Fruit fly (Drosophila melanogaster): Measurements from ENCODE around the gene CG12075.

Gene CG12075

dm6 chrX:8896080-8896479 is 58.0 kb downstream of the CG12075 start:
- TF ChIP-seq CG8632 (GFP tag; optimal IDR thresholded peaks at IDR 0.05) (peak; percentile 90), CG6854 (GFP tag; optimal IDR thresholded peaks at IDR 0.05) (peak; percentile 87), Gug (GFP tag; IDR thresholded peaks at IDR 0.05) (peak; percentile 95), svp (GFP tag) (peak; percentile 95), CG11294 (GFP tag; IDR thresholded peaks at IDR 0.05) (peak; percentile 96), Eip93F (GFP tag; optimal IDR thresholded peaks at IDR 0.05) (peak; percentile 88), CG11902 (GFP tag; optimal IDR thresholded peaks at IDR 0.05) (peak; percentile 89), CG6792 (GFP tag; optimal IDR thresholded peaks at IDR 0.05) (peak; percentile 92), OdsH (GFP tag; optimal IDR thresholded peaks at IDR 0.05) (peak; percentile 95), vri (GFP tag; optimal IDR thresholded peaks at IDR 0.05) (peak; percentile 83), Blimp-1 (GFP tag; optimal IDR thresholded peaks at IDR 0.05) (peak; percentile 78), dac (GFP tag; optimal IDR thresholded peaks at IDR 0.05) (peak; percentile 91), fkh (GFP tag; optimal IDR thresholded peaks at IDR 0.05) (peak; percentile 79), CG6808 (GFP tag; optimal IDR thresholded peaks at IDR 0.05) (peak; percentile 85), CG8319 (GFP tag; optimal IDR thresholded peaks at IDR 0.05) (peak; percentile 87), Hr4 (GFP tag; optimal IDR thresholded peaks at IDR 0.05) (peak; percentile 94), cyc (GFP tag; optimal IDR thresholded peaks at IDR 0.05) (peak; percentile 89), CG8119 (GFP tag; IDR thresholded peaks at IDR 0.05) (peak; percentile 96), CG11762 (GFP tag; optimal IDR thresholded peaks at IDR 0.05; ENCODE audit: insufficient read depth) (peak; percentile 89), lz (GFP tag; optimal IDR thresholded peaks at IDR 0.05) (peak; percentile 88), CG32006 (GFP tag; optimal IDR thresholded peaks at IDR 0.05) (peak; percentile 96), CG6163 (GFP tag; IDR thresholded peaks at IDR 0.05) (peak; percentile 97), Sox102F (GFP tag; optimal IDR thresholded peaks at IDR 0.05) (peak; percentile 88), Sox14 (GFP tag; optimal IDR thresholded peaks at IDR 0.05) (peak; percentile 90), Ets21C (GFP tag; optimal IDR thresholded peaks at IDR 0.05) (peak; percentile 67), Eip78C (GFP tag) (peak; percentile 97), CG16779 (tag; optimal IDR thresholded peaks at IDR 0.05) (peak; percentile 83), Lpt (GFP tag; optimal IDR thresholded peaks at IDR 0.05) (peak; percentile 95), CG4318 (GFP tag; optimal IDR thresholded peaks at IDR 0.05) (peak; percentile 93), Hr38 (GFP tag; optimal IDR thresholded peaks at IDR 0.05) (no peak), eg (GFP tag; IDR thresholded peaks at IDR 0.05) (peak; percentile 98), achi (GFP tag; optimal IDR thresholded peaks at IDR 0.05) (peak; percentile 92), CG3919 (GFP tag; optimal IDR thresholded peaks at IDR 0.05) (peak; percentile 94), Smox (GFP tag; optimal IDR thresholded peaks at IDR 0.05) (peak; percentile 88), net (GFP tag; optimal IDR thresholded peaks at IDR 0.05) (peak; percentile 92), CG34406 (GFP tag; optimal IDR thresholded peaks at IDR 0.05) (peak; percentile 93), dsx (GFP tag; optimal IDR thresholded peaks at IDR 0.05; ENCODE audit: poor library complexity, severe bottlenecking) (peak; percentile 86), acj6 (GFP tag; optimal IDR thresholded peaks at IDR 0.05) (peak; percentile 93), CG10669 (GFP tag; optimal IDR thresholded peaks at IDR 0.05) (peak; percentile 86), CG9139 (GFP tag; optimal IDR thresholded peaks at IDR 0.05) (peak; percentile 80), CG15336 (GFP tag; IDR thresholded peaks at IDR 0.05) (peak; percentile 97), CG1621 (tag; optimal IDR thresholded peaks at IDR 0.05) (peak; percentile 87), CG6276 (GFP tag; optimal IDR thresholded peaks at IDR 0.05) (peak; percentile 94), Sox15 (GFP tag; optimal IDR thresholded peaks at IDR 0.05) (peak; percentile 87), CG31627 (GFP tag; optimal IDR thresholded peaks at IDR 0.05) (peak; percentile 87), Hr39 (GFP tag; optimal IDR thresholded peaks at IDR 0.05) (peak; percentile 84), topi (GFP tag; optimal IDR thresholded peaks at IDR 0.05) (peak; percentile 92), Eip75B (GFP tag; optimal IDR thresholded peaks at IDR 0.05) (peak; percentile 85), spab (GFP tag; optimal IDR thresholded peaks at IDR 0.05) (peak; percentile 83), pdm3 (GFP tag; optimal IDR thresholded peaks at IDR 0.05) (peak; percentile 91), ss (GFP tag; optimal IDR thresholded peaks at IDR 0.05) (peak; percentile 72 to 82), salr (GFP tag; optimal IDR thresholded peaks at IDR 0.05) (peak; percentile 76 to 85)
